Worm (Caenorhabditis elegans): ENCODE measurements around the gene C07D10.1.

ce11 chrII:7411930-7412329 lies 13.1 kb downstream of the C07D10.1 start, which contains the start of gene K02A2.5:
- TF ChIP-seq bed-2 (GFP tag; IDR thresholded peaks at IDR 0.05) (no peak), tlf-1 (GFP tag; optimal IDR thresholded peaks at IDR 0.05) (no peak), dpff-1 (tag; optimal IDR thresholded peaks at IDR 0.05) (no peak), rcor-1 (GFP tag; IDR thresholded peaks at IDR 0.05) (no peak), egrh-3 (GFP tag; IDR thresholded peaks at IDR 0.05) (no peak), lin-40 (tag; optimal IDR thresholded peaks at IDR 0.05) (no peak), hsf-1 (GFP tag; IDR thresholded peaks at IDR 0.05) (no peak)
